Worm (Caenorhabditis elegans) whole organism, L2 larva: ENCODE results near the gene fbxb-105.

Source experiments
- R02D3.7 ChIP-seq: fragments of 150-350 bp; optimal IDR thresholded peaks from 2 replicates; lab custom pipeline; 2014; ENCODE audit warnings: missing biosample characterization, missing genetic modification characterization
- mdl-1 ChIP-seq, 2 experiments: fragments of 150-350 bp in 1 of 2; sonication (generic microtip) in 1 of 2; optimal IDR thresholded peaks; 2 replicates each; lab custom pipeline; 2017; ENCODE audit warnings: missing biosample characterization in 2 of 2, missing genetic modification characterization in 2 of 2

DNA sequence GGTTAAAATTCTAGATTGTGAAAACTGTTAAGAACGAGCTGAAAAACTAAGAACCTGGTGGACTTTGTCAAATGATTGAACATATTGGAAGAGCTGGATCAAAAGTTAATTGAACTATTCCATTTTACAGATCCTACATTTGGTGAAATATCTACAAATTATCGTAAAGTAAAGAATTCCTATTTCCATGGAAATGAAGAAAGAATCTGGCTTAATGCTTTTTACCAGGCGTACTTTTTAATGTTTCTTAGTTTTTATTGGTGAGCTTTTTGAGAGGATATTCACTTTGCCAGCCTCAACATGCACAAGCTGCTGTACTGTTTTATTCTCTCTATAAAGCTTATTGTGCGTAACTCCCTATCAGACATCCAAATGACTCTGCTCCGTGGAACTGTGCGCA lies 7.2 kb upstream of the fbxb-105 start, which contains the start of gene F08D12.4:
- TF ChIP-seq mdl-1 (tag; optimal IDR thresholded peaks at IDR 0.05; lab: Kevin White, UChicago): no peak
- no peak for TF ChIP-seq R02D3.7 (tag; lab: Kevin White, UChicago)
